Worm (Caenorhabditis elegans) whole organism, L2 larva: Measurements from ENCODE around the gene ugt-41.

Experiments used
- C34F6.9 ChIP-seq: fragments of 150-350 bp; optimal IDR thresholded peaks from 2 replicates; lab custom pipeline; 2014; ENCODE audit warnings: missing biosample characterization, missing genetic modification characterization
- R02D3.7 ChIP-seq: fragments of 150-350 bp; optimal IDR thresholded peaks from 2 replicates; lab custom pipeline; 2014; ENCODE audit warnings: missing biosample characterization, missing genetic modification characterization
- Y55F3AM.14 ChIP-seq: fragments of 200-800 bp; sonication (Bioruptor generic); optimal IDR thresholded peaks from 2 replicates; lab custom pipeline; 2018; ENCODE audit warnings: mild to moderate bottlenecking, missing genetic modification characterization, missing compliant biosample characterization
- ZK546.5 ChIP-seq: sonication (generic microtip); optimal IDR thresholded peaks from 2 replicates; lab custom pipeline; 2017; ENCODE audit warnings: missing biosample characterization, missing genetic modification characterization
- alr-1 ChIP-seq: fragments of 150-350 bp; optimal IDR thresholded peaks from 2 replicates; lab custom pipeline; 2014; ENCODE audit warnings: missing biosample characterization, missing genetic modification characterization
- aly-2 ChIP-seq: fragments of 150-350 bp; optimal IDR thresholded peaks from 2 replicates; lab custom pipeline; 2014; ENCODE audit warnings: missing biosample characterization, missing genetic modification characterization
- ama-1 ChIP-seq: fragments of 150-350 bp; optimal IDR thresholded peaks from 2 replicates; lab custom pipeline; 2018; ENCODE audit warnings: inconsistent platforms
- blmp-1 ChIP-seq: sonication (generic microtip); optimal IDR thresholded peaks from 2 replicates; lab custom pipeline; 2017; ENCODE audit warnings: missing genetic modification characterization, mild to moderate bottlenecking, missing compliant biosample characterization, antibody characterized with exemption, moderate library complexity; ENCODE audit not compliant: insufficient read depth
- ceh-16 ChIP-seq: fragments of 150-350 bp; optimal IDR thresholded peaks from 2 replicates; lab custom pipeline; 2014; ENCODE audit warnings: missing biosample characterization, missing genetic modification characterization
- crh-2 ChIP-seq: sonication (generic microtip); optimal IDR thresholded peaks from 2 replicates; lab custom pipeline; 2017; ENCODE audit warnings: missing biosample characterization, missing genetic modification characterization
- dmd-4 ChIP-seq: sonication (generic microtip); optimal IDR thresholded peaks from 2 replicates; lab custom pipeline; 2017; ENCODE audit warnings: missing biosample characterization, missing genetic modification characterization
- egl-27 ChIP-seq: sonication (generic microtip); optimal IDR thresholded peaks from 3 replicates; lab custom pipeline; 2017; ENCODE audit warnings: missing biosample characterization, missing genetic modification reagents, missing genetic modification characterization
- elt-3 ChIP-seq: sonication (generic microtip); optimal IDR thresholded peaks from 2 replicates; lab custom pipeline; 2017; ENCODE audit warnings: missing biosample characterization, missing genetic modification characterization
- fos-1 ChIP-seq: fragments of 150-350 bp; optimal IDR thresholded peaks from 2 replicates; lab custom pipeline; 2014; ENCODE audit warnings: missing biosample characterization, missing genetic modification characterization
- gmeb-1 ChIP-seq: fragments of 150-350 bp; optimal IDR thresholded peaks from 2 replicates; lab custom pipeline; 2014; ENCODE audit warnings: missing biosample characterization, missing genetic modification characterization
- lin-39 ChIP-seq: fragments of 150-350 bp; optimal IDR thresholded peaks from 2 replicates; lab custom pipeline; 2014; ENCODE audit warnings: missing biosample characterization, missing genetic modification reagents, missing genetic modification characterization
- mab-5 ChIP-seq: fragments of 150-350 bp; optimal IDR thresholded peaks from 2 replicates; lab custom pipeline; 2014; ENCODE audit warnings: missing biosample characterization, missing genetic modification characterization
- nhr-10 ChIP-seq: sonication (generic microtip); optimal IDR thresholded peaks from 2 replicates; lab custom pipeline; 2017; ENCODE audit warnings: missing biosample characterization, missing genetic modification characterization
- nhr-11 ChIP-seq: fragments of 150-350 bp; optimal IDR thresholded peaks from 2 replicates; lab custom pipeline; 2014; ENCODE audit warnings: missing biosample characterization, missing genetic modification characterization
- nhr-12 ChIP-seq: fragments of 150-350 bp; optimal IDR thresholded peaks from 2 replicates; lab custom pipeline; 2014; ENCODE audit warnings: missing biosample characterization, missing genetic modification characterization
- nhr-129 ChIP-seq: fragments of 150-350 bp; optimal IDR thresholded peaks from 2 replicates; lab custom pipeline; 2014; ENCODE audit warnings: missing biosample characterization, missing genetic modification characterization
- nhr-21 ChIP-seq: fragments of 150-350 bp; optimal IDR thresholded peaks from 2 replicates; lab custom pipeline; 2014; ENCODE audit warnings: missing biosample characterization, missing genetic modification characterization
- nhr-23 ChIP-seq: fragments of 150-350 bp; optimal IDR thresholded peaks from 2 replicates; lab custom pipeline; 2014; ENCODE audit warnings: missing biosample characterization, missing genetic modification reagents, missing genetic modification characterization
- nhr-25 ChIP-seq: fragments of 150-350 bp; sonication (generic microtip); optimal IDR thresholded peaks from 3 replicates; lab custom pipeline; 2014; ENCODE audit warnings: missing biosample characterization, missing genetic modification characterization
- nhr-6 ChIP-seq: fragments of 150-350 bp; optimal IDR thresholded peaks from 2 replicates; lab custom pipeline; 2014; ENCODE audit warnings: missing biosample characterization, missing genetic modification characterization
- nhr-77 ChIP-seq: fragments of 150-350 bp; optimal IDR thresholded peaks from 2 replicates; lab custom pipeline; 2014; ENCODE audit warnings: missing biosample characterization, missing genetic modification characterization
- peb-1 ChIP-seq: fragments of 150-350 bp; optimal IDR thresholded peaks from 2 replicates; lab custom pipeline; 2014; ENCODE audit warnings: missing biosample characterization, missing genetic modification characterization
- skn-1 ChIP-seq: sonication (generic microtip); optimal IDR thresholded peaks from 2 replicates; lab custom pipeline; 2017; ENCODE audit warnings: missing biosample characterization, missing genetic modification characterization
- sma-3 ChIP-seq: sonication (generic microtip); optimal IDR thresholded peaks from 2 replicates; lab custom pipeline; 2016; ENCODE audit warnings: missing genetic modification reagents, missing genetic modification characterization, missing compliant biosample characterization
- sma-9 ChIP-seq, 2 experiments: fragments of 150-350 bp in 1 of 2; sonication (generic microtip) in 1 of 2; optimal IDR thresholded peaks; 2 replicates each; lab custom pipeline; 2014 to 2016; ENCODE audit warnings: missing genetic modification characterization in 2 of 2, mild to moderate bottlenecking in 1 of 2, missing biosample characterization in 1 of 2, missing compliant biosample characterization in 1 of 2, missing genetic modification reagents in 1 of 2, moderate library complexity in 1 of 2
- snpc-4 ChIP-seq: fragments of 150-350 bp; optimal IDR thresholded peaks from 2 replicates; lab custom pipeline; 2014; ENCODE audit warnings: missing biosample characterization, missing genetic modification characterization
- unc-62 ChIP-seq: fragments of 150-350 bp; optimal IDR thresholded peaks from 2 replicates; lab custom pipeline; 2014; ENCODE audit warnings: missing biosample characterization, missing genetic modification reagents, missing genetic modification characterization
- ztf-1 ChIP-seq: fragments of 200-800 bp; sonication (Bioruptor generic); conservative IDR thresholded peaks from 2 replicates; pipeline ENCODE4 v1.3.6; 2022; ENCODE audit warnings: missing genetic modification characterization, missing compliant biosample characterization
- ztf-11 ChIP-seq: sonication (generic microtip); optimal IDR thresholded peaks from 2 replicates; lab custom pipeline; 2017; ENCODE audit warnings: missing biosample characterization, missing genetic modification characterization
- ztf-4 ChIP-seq: fragments of 150-350 bp; optimal IDR thresholded peaks from 2 replicates; lab custom pipeline; 2014; ENCODE audit warnings: missing biosample characterization, missing genetic modification characterization

ugt-41 gene

ce11 chrV:7163477-7164114, at the start of gene ugt-41:
ugt-41 (minus strand) TSS chrV:7163595.
- TF ChIP-seq gmeb-1 (no peak), ceh-16 (tag; lab: Kevin White, UChicago) (no peak), egl-27 (tag; lab: Kevin White, UChicago) (no peak), sma-9 (GFP tag; optimal IDR thresholded peaks at IDR 0.05; lab: Kevin White, UChicago) (peak; percentile 34), sma-9 (tag; optimal IDR thresholded peaks at IDR 0.05; lab: Kevin White, UChicago) (no peak), Y55F3AM.14 (no peak), skn-1 (no peak), crh-2 (tag; lab: Kevin White, UChicago) (no peak), sma-3 (GFP tag; lab: Kevin White, UChicago) (peak; percentile 3), nhr-129 (tag; lab: Kevin White, UChicago) (no peak), lin-39 (tag; lab: Kevin White, UChicago) (no peak)

ce11 chrV:7209001-7209400, 45.6 kb upstream of the ugt-41 start:
- TF ChIP-seq aly-2 (tag; lab: Kevin White, UChicago) = no peak
- no peak for TF ChIP-seq nhr-10 (tag; lab: Kevin White, UChicago)
- no peak for TF ChIP-seq peb-1 (tag; lab: Kevin White, UChicago)
- no peak for TF ChIP-seq lin-39 (tag; lab: Kevin White, UChicago)
- TF ChIP-seq unc-62 (GFP tag; lab: Kevin White, UChicago) = no peak
- TF ChIP-seq nhr-77 = no peak
- no peak for TF ChIP-seq nhr-12
- TF ChIP-seq ama-1 (lab: Kevin White, UChicago) = no peak
- TF ChIP-seq nhr-129 (tag; lab: Kevin White, UChicago) = no peak
- TF ChIP-seq nhr-11 = no peak
- TF ChIP-seq sma-3 (GFP tag; lab: Kevin White, UChicago) = no peak

ce11 chrV:7201353-7201752, 38.0 kb upstream of the ugt-41 start:
- TF ChIP-seq nhr-10 (tag; lab: Kevin White, UChicago) (no peak), peb-1 (tag; lab: Kevin White, UChicago) (no peak), ztf-1 (no peak), sma-3 (GFP tag; lab: Kevin White, UChicago) (no peak), dmd-4 (tag; lab: Kevin White, UChicago) (no peak), ZK546.5 (tag; lab: Kevin White, UChicago) (no peak), nhr-25 (tag; lab: Kevin White, UChicago) (no peak), gmeb-1 (no peak), fos-1 (no peak), snpc-4 (tag; lab: Kevin White, UChicago) (no peak), ztf-4 (tag; lab: Kevin White, UChicago) (no peak), alr-1 (tag; lab: Kevin White, UChicago) (no peak), nhr-6 (no peak), aly-2 (tag; lab: Kevin White, UChicago) (no peak)

ce11 chrV:7199932-7200331, 36.5 kb upstream of the ugt-41 start, which contains the start of gene F09G2.1:
F09G2.1 (plus strand) TSS chrV:7200232.
- no peak for TF ChIP-seq skn-1
- no peak for TF ChIP-seq nhr-77
- TF ChIP-seq fos-1 = no peak
- TF ChIP-seq ZK546.5 (tag; lab: Kevin White, UChicago) = no peak
- TF ChIP-seq dmd-4 (tag; lab: Kevin White, UChicago) = no peak
- no peak for TF ChIP-seq blmp-1
- TF ChIP-seq ztf-11 (tag; lab: Kevin White, UChicago) = no peak
- no peak for TF ChIP-seq ztf-1
- no peak for TF ChIP-seq nhr-11
- TF ChIP-seq nhr-23 (tag; lab: Kevin White, UChicago) = no peak
- TF ChIP-seq Y55F3AM.14 = no peak
- TF ChIP-seq R02D3.7 = no peak
- TF ChIP-seq sma-9 (GFP tag; optimal IDR thresholded peaks at IDR 0.05; lab: Kevin White, UChicago) = no peak
- TF ChIP-seq sma-9 (tag; optimal IDR thresholded peaks at IDR 0.05; lab: Kevin White, UChicago) = no peak
- TF ChIP-seq elt-3 (tag; lab: Kevin White, UChicago) = no peak
- TF ChIP-seq nhr-21 (tag; lab: Kevin White, UChicago) = no peak
- TF ChIP-seq mab-5 (tag; lab: Kevin White, UChicago) = no peak
- TF ChIP-seq nhr-129 (tag; lab: Kevin White, UChicago) = no peak

ce11 chrV:7199077-7199476, 35.7 kb upstream of the ugt-41 start:
- TF ChIP-seq C34F6.9 (no peak), fos-1 (no peak), mab-5 (tag; lab: Kevin White, UChicago) (no peak), elt-3 (tag; lab: Kevin White, UChicago) (no peak)
